Worm (Caenorhabditis elegans) whole organism, L2 larva: ENCODE results near the gene eppl-1.

ENCODE experiments used
- ceh-16 ChIP-seq: fragments of 150-350 bp; optimal IDR thresholded peaks from 2 replicates; lab custom pipeline; 2014; ENCODE audit warnings: missing biosample characterization, missing genetic modification characterization
- dmd-4 ChIP-seq: sonication (generic microtip); optimal IDR thresholded peaks from 2 replicates; lab custom pipeline; 2017; ENCODE audit warnings: missing biosample characterization, missing genetic modification characterization
- elt-3 ChIP-seq: sonication (generic microtip); optimal IDR thresholded peaks from 2 replicates; lab custom pipeline; 2017; ENCODE audit warnings: missing biosample characterization, missing genetic modification characterization
- lin-11 ChIP-seq: fragments of 150-350 bp; sonication (generic microtip); optimal IDR thresholded peaks from 2 replicates; lab custom pipeline; 2014; ENCODE audit warnings: missing biosample characterization, missing genetic modification characterization, inconsistent platforms, mixed read lengths
- lin-13 ChIP-seq: fragments of 150-350 bp; optimal IDR thresholded peaks from 2 replicates; lab custom pipeline; 2014; ENCODE audit warnings: missing biosample characterization, missing genetic modification reagents, missing genetic modification characterization
- lsy-2 ChIP-seq, 2 experiments: fragments of 150-350 bp in 1 of 2; sonication (generic microtip) in 1 of 2; optimal IDR thresholded peaks; 2 replicates each; lab custom pipeline; 2014 to 2017; ENCODE audit warnings: missing biosample characterization in 2 of 2, missing genetic modification characterization in 2 of 2
- nhr-77 ChIP-seq: fragments of 150-350 bp; optimal IDR thresholded peaks from 2 replicates; lab custom pipeline; 2014; ENCODE audit warnings: missing biosample characterization, missing genetic modification characterization
- skn-1 ChIP-seq: sonication (generic microtip); optimal IDR thresholded peaks from 2 replicates; lab custom pipeline; 2017; ENCODE audit warnings: missing biosample characterization, missing genetic modification characterization
- unc-55 ChIP-seq: fragments of 150-350 bp; sonication (generic microtip); optimal IDR thresholded peaks from 3 replicates; lab custom pipeline; 2014; ENCODE audit warnings: missing biosample characterization, missing genetic modification reagents, missing genetic modification characterization
- ztf-11 ChIP-seq: sonication (generic microtip); optimal IDR thresholded peaks from 2 replicates; lab custom pipeline; 2017; ENCODE audit warnings: missing biosample characterization, missing genetic modification characterization
- ztf-4 ChIP-seq: fragments of 150-350 bp; optimal IDR thresholded peaks from 2 replicates; lab custom pipeline; 2014; ENCODE audit warnings: missing biosample characterization, missing genetic modification characterization

DNA sequence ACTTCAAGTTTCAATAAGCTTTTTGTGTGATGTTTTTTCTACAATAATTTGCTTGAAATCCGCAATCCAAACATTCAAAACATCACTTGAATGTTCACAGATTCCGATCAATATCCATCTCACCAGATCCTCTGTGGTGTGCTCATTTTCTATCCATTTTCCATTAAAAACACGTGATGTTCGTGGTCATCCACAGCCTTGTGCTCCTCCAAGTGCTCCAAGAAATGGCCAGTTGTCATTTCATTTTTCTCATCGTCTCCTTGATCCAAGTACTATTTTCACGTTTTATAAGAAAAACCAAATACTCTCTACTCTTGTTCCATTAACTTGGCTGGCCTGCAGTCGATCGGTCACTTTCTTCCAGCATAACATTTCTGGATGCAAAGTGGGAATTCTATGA, 24.6 kb upstream of the eppl-1 start:
- no peak for TF ChIP-seq elt-3 (tag; lab: Kevin White, UChicago)
- TF ChIP-seq ztf-4 (tag; lab: Kevin White, UChicago) = no peak
- TF ChIP-seq lsy-2 (tag; optimal IDR thresholded peaks at IDR 0.05; lab: Kevin White, UChicago) = peak in 1 of 2 experiments; percentile 11
- TF ChIP-seq ztf-11 (tag; lab: Kevin White, UChicago) = no peak
- no peak for TF ChIP-seq lin-13 (GFP tag; lab: Kevin White, UChicago)
- no peak for TF ChIP-seq nhr-77 (tag; lab: Kevin White, UChicago)
- no peak for TF ChIP-seq lin-11
- no peak for TF ChIP-seq skn-1 (tag; lab: Kevin White, UChicago)
- TF ChIP-seq dmd-4 (tag; lab: Kevin White, UChicago) = no peak
- TF ChIP-seq ceh-16 (tag; lab: Kevin White, UChicago) = no peak
- no peak for TF ChIP-seq unc-55 (GFP tag; lab: Kevin White, UChicago)
